Worm (Caenorhabditis elegans) whole organism, mixed stage, embryonic: Measurements from ENCODE around the gene T20G5.13.

Source experiments
- drap-1 ChIP-seq: fragments of 200-800 bp; sonication (Bioruptor generic); optimal IDR thresholded peaks from 3 replicates; lab custom pipeline; 2018; ENCODE audit warnings: mild to moderate bottlenecking, missing genetic modification characterization, missing compliant biosample characterization
- elt-1 ChIP-seq: sonication (generic microtip); optimal IDR thresholded peaks from 2 replicates; lab custom pipeline; 2017; ENCODE audit warnings: missing genetic modification characterization, mild to moderate bottlenecking, missing compliant biosample characterization, antibody characterized with exemption, moderate library complexity, borderline replicate concordance; ENCODE audit not compliant: insufficient read depth
- elt-3 ChIP-seq: fragments of 150-350 bp; optimal IDR thresholded peaks from 2 replicates; lab custom pipeline; 2014; ENCODE audit warnings: missing biosample characterization, missing genetic modification characterization
- nhr-76 ChIP-seq: sonication (generic microtip); optimal IDR thresholded peaks from 2 replicates; lab custom pipeline; 2017; ENCODE audit warnings: missing biosample characterization, missing genetic modification characterization
- snpc-4 ChIP-seq: fragments of 150-350 bp; optimal IDR thresholded peaks from 2 replicates; lab custom pipeline; 2014; ENCODE audit warnings: missing biosample characterization, missing genetic modification characterization

DNA sequence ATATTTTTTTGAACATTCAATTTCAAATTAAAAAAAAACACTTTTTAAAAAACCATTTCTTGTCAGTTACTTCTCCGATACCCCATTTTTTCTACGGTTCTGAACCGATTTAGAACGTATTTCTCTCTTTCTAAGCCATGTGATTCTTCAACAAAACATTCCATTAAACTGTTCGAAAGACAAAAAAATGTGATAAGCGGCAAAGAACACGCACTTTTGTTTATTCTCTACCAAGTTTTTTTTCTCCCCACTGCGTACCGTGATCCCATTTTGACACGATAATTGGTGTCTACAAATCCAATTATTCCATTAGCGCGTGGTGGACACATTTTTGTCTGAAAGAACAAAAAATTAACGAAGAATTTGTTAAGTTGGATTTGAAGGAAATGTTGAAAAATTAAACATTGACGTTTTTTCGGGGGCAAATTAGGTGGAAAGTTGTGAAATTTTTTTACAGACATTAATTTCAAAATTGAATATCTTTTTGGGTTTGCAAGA is 40.2 kb upstream of the T20G5.13 start:
- TF ChIP-seq drap-1 (GFP tag; lab: Kevin White, UChicago) (no peak), elt-1 (tag; lab: Kevin White, UChicago) (no peak), elt-3 (tag; lab: Kevin White, UChicago) (no peak), snpc-4 (tag; lab: Kevin White, UChicago) (no peak), nhr-76 (tag; lab: Kevin White, UChicago) (no peak)
